Fruit fly (Drosophila melanogaster): ENCODE data around the gene Pgant6.

Gene Pgant6

DNA sequence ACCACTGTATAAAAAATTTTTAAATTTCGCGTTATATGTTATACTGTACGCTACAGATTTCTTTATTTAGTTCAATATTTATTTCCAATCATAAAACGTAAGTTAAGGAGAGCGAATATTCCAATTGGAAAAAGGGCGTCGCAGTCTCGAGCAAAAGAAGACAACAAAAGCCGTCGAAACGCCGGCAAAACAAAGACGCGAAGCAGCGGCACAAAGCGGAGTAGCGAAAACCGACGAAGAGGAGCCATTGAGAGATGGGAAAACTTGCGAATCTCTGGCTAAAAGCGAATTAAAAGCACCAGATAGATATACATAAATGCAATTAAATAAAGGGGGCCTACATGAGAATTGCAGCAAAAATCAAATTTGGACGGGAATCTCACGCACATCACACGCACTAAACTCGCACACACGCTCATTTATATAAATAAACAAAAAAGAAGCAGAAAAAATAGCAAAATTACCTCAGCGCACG is 16.2 kb upstream of the Pgant6 start (continued):
- TF ChIP-seq CG7839 (tag; optimal IDR thresholded peaks at IDR 0.05), result no peak
- TF ChIP-seq dmrt99B (tag; optimal IDR thresholded peaks at IDR 0.05), result no peak

DNA sequence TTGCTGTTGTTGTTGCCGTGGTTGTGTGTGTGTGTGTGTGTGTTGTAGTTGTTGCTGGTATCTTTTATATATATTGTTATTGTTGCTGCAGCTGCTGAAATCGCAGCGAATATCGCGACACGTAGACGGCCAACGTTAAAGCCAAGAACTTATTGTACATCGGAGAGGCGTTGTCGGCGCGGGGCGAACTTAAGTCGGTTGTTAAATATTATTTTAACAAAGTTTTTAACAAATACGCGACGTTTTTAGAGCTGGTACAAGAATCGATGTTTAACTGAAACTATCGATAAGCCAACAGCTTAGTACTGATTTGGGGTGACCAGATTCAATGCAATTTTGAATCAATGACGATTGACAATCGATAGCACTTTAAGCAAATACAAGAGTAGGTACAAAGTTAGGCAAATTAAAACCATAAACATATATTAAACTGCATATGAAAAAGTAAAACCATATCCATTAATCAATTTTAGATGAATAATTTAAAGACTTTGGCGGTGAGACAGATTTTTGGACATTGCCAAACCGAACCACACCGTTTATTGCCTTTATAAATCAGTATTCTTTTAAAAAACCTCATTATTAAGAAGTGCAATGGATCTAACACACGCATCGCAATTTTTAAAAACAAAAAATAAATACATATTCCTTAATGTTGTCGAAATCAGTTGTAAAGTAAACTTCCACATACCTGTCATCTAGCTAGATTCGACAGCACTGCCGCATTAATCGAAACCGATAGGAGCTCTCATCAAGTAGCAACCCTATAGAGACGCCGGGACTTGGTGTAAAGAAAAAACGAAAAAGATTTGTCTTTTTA is 15.6 kb upstream of the Pgant6 start, which contains the start of the genes Mrtf and Non2:
Gene Mrtf, minus strand, starts transcription at position 268 of the 820 bp plus-strand sequence.
Gene Non2, plus strand, starts transcription at position 731 of the 820 bp plus-strand sequence.
- TF ChIP-seq CG30431 (GFP tag; optimal IDR thresholded peaks at IDR 0.05) (no peak), CG15269 (tag; optimal IDR thresholded peaks at IDR 0.05) (peak; percentile 49), CG4282 (GFP tag; optimal IDR thresholded peaks at IDR 0.05) (no peak), CG17612 (GFP tag; IDR thresholded peaks at IDR 0.05) (no peak), dimm (GFP tag; IDR thresholded peaks at IDR 0.05) (no peak), trem (tag; optimal IDR thresholded peaks at IDR 0.05) (peak; percentile 44), disco-r (GFP tag; optimal IDR thresholded peaks at IDR 0.05) (peak; percentile 42), CG32532 (GFP tag; IDR thresholded peaks at IDR 0.05) (peak; percentile 61; the same call in 1 of the 2 replicates), Atf-2 (GFP tag; optimal IDR thresholded peaks at IDR 0.05) (peak; percentile 52), ham (GFP tag; IDR thresholded peaks at IDR 0.05) (no peak), CkIIα-i1 (GFP tag; IDR thresholded peaks at IDR 0.05) (no peak), caup (GFP tag; optimal IDR thresholded peaks at IDR 0.05; ENCODE audit: severe bottlenecking) (no peak), CG5245 (GFP tag; optimal IDR thresholded peaks at IDR 0.05) (peak; percentile 7), CG4328 (GFP tag; optimal IDR thresholded peaks at IDR 0.05) (peak; percentile 35), Med (GFP tag) (peak; percentile 90), so (GFP tag; IDR thresholded peaks at IDR 0.05) (no peak), lola (GFP tag; optimal IDR thresholded peaks at IDR 0.05) (peak in 1 of 3 experiments; percentile 60), Dip2 (GFP tag; IDR thresholded peaks at IDR 0.05) (no peak), nerfin-2 (GFP tag; IDR thresholded peaks at IDR 0.05; ENCODE audit: partially characterized antibody) (peak; percentile 69), CG8478 (optimal IDR thresholded peaks at IDR 0.05) (no peak), CG2129 (GFP tag; IDR thresholded peaks at IDR 0.05; ENCODE audit: partially characterized antibody) (peak; percentile 36; the same call in 1 of the 2 replicates), CG3726 (GFP tag; IDR thresholded peaks at IDR 0.05) (no peak), klu (GFP tag; IDR thresholded peaks at IDR 0.05) (no peak), CG14014 (GFP tag; IDR thresholded peaks at IDR 0.05) (peak; percentile 64), gsb (GFP tag; IDR thresholded peaks at IDR 0.05) (0 out of 2 replicates have a peak, but pooled peaks have one; percentile 16), CG9876 (GFP tag; optimal IDR thresholded peaks at IDR 0.05) (no peak), CG3281 (GFP tag; optimal IDR thresholded peaks at IDR 0.05) (peak; percentile 49), CG33213 (GFP tag; optimal IDR thresholded peaks at IDR 0.05) (no peak), Dip3 (GFP tag; optimal IDR thresholded peaks at IDR 0.05) (peak; percentile 69), CG17328 (GFP tag; IDR thresholded peaks at IDR 0.05) (no peak), Mad (GFP tag; optimal IDR thresholded peaks at IDR 0.05) (peak; percentile 48), E2f2 (GFP tag; IDR thresholded peaks at IDR 0.05) (no peak), oc (tag; optimal IDR thresholded peaks at IDR 0.05) (no peak), ken (GFP tag; IDR thresholded peaks at IDR 0.05) (peak; percentile 69; the same call in 2 of the 3 replicates), cas (GFP tag; IDR thresholded peaks at IDR 0.05) (no peak), CG14441 (GFP tag; IDR thresholded peaks at IDR 0.05) (0 out of 2 replicates have a peak, but pooled peaks have one; percentile 16), CG16863 (GFP tag; optimal IDR thresholded peaks at IDR 0.05) (peak; percentile 49), Sox100B (GFP tag; optimal IDR thresholded peaks at IDR 0.05) (peak; percentile 47), CG4854 (GFP tag; optimal IDR thresholded peaks at IDR 0.05) (no peak), CG7556 (GFP tag; optimal IDR thresholded peaks at IDR 0.05) (peak; percentile 55), Hr39 (optimal IDR thresholded peaks at IDR 0.05) (no peak), stwl (tag; optimal IDR thresholded peaks at IDR 0.05) (peak; percentile 69), al (GFP tag; IDR thresholded peaks at IDR 0.05) (no peak), CG4820 (GFP tag; optimal IDR thresholded peaks at IDR 0.05) (peak; percentile 61), Antp (GFP tag; optimal IDR thresholded peaks at IDR 0.05) (peak; percentile 61), Mes4 (GFP tag; optimal IDR thresholded peaks at IDR 0.05) (peak; percentile 48)

Data from whole organism, embryonic.